Fruit fly (Drosophila melanogaster) whole organism, embryonic: ENCODE measurements around the gene CG43051.
A peak's percentile ranks its signal among the peaks of the same experiment; 100 is the strongest.

ENCODE experiments used
- CG14050 ChIP-seq: fragments of 200-800 bp; sonication (Bioruptor generic); IDR thresholded peaks from 3 replicates; pipeline ENCODE4 v1.3.6; 2022; ENCODE audit warnings: missing biosample characterization, missing genetic modification characterization
- CG32772 ChIP-seq: fragments of 200-800 bp; sonication (Bioruptor generic); IDR thresholded peaks from 2 replicates; pipeline ENCODE4 v1.3.6; 2022; ENCODE audit warnings: missing biosample characterization, missing genetic modification characterization
- Camta ChIP-seq: fragments of 200-800 bp; sonication (Bioruptor generic); optimal IDR thresholded peaks from 2 replicates; lab custom pipeline; 2016; ENCODE audit warnings: missing biosample characterization, missing genetic modification characterization
- Dek ChIP-seq: fragments of 200-800 bp; sonication (Bioruptor generic); optimal IDR thresholded peaks from 3 replicates; lab custom pipeline; 2019; ENCODE audit warnings: missing biosample characterization, mild to moderate bottlenecking, missing genetic modification characterization, moderate library complexity
- Dp ChIP-seq: fragments of 200-800 bp; sonication (Bioruptor generic); optimal IDR thresholded peaks from 2 replicates; lab custom pipeline; 2018; ENCODE audit warnings: missing biosample characterization, mild to moderate bottlenecking, missing genetic modification characterization, moderate library complexity
- Pdp1 ChIP-seq, 2 experiments: fragments of 200-800 bp; sonication (Bioruptor generic); optimal IDR thresholded peaks; 3 replicates each; lab custom pipeline; 2016; ENCODE audit warnings: missing biosample characterization in 2 of 2, missing genetic modification characterization in 2 of 2, mild to moderate bottlenecking in 1 of 2, moderate library complexity in 1 of 2
- crc ChIP-seq: fragments of 200-800 bp; sonication (Bioruptor generic); optimal IDR thresholded peaks from 2 replicates; lab custom pipeline; 2016; ENCODE audit warnings: missing biosample characterization, missing genetic modification characterization
- dati ChIP-seq: fragments of 200-800 bp; sonication (Bioruptor generic); IDR thresholded peaks from 2 replicates; pipeline ENCODE4 v1.3.6; 2022; ENCODE audit warnings: missing biosample characterization, missing genetic modification characterization
- fd3F ChIP-seq: fragments of 200-800 bp; sonication (Bioruptor generic); optimal IDR thresholded peaks from 2 replicates; lab custom pipeline; 2018; ENCODE audit warnings: missing biosample characterization, mild to moderate bottlenecking, missing genetic modification characterization, moderate library complexity
- kay ChIP-seq: fragments of 200-800 bp; sonication (Bioruptor generic); optimal IDR thresholded peaks from 2 replicates; lab custom pipeline; 2016; ENCODE audit warnings: missing biosample characterization, missing genetic modification characterization
- lab ChIP-seq: fragments of 200-800 bp; sonication (Bioruptor generic); optimal IDR thresholded peaks from 3 replicates; lab custom pipeline; 2017; ENCODE audit warnings: missing biosample characterization, missing genetic modification characterization, mild to moderate bottlenecking, moderate library complexity, missing genetic modification reagents

DNA sequence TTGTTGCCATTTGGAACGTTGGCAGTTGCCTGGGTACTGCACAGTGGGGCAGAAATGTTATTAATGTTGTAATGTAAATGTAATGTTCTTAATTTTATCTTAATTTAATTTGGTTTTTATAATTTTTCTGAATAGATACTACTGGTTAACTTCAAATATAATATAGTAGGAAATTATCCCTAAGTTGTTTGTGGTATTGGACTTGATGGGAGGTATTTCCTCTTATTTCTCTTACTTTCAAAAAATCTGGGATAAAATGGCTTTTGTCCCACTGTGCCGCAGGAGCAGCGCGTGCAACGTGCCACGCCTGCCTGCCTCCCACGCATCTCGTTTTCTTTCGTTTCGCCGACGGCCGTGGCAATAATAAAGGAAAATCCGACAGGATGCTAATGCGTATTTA, 41.2 kb downstream of the CG43051 start:
- TF ChIP-seq Camta (no peak), CG32772 (GFP tag; lab: Robert Waterston, UW) (0 out of 2 replicates have a peak, but pooled peaks have one; percentile 40), Dp (GFP tag; lab: Kevin White, UChicago) (no peak), dati (0 out of 2 replicates have a peak, but pooled peaks have one; percentile 9), Dek (no peak), CG14050 (GFP tag; lab: Robert Waterston, UW) (no peak), lab (GFP tag; lab: Kevin White, UChicago) (peak; percentile 69), fd3F (GFP tag; lab: Kevin White, UChicago) (no peak), Pdp1 (GFP tag; optimal IDR thresholded peaks at IDR 0.05; lab: Kevin White, UChicago) (no peak), kay (no peak), crc (GFP tag; lab: Kevin White, UChicago) (no peak)
